Fruit fly (Drosophila melanogaster): ENCODE measurements around the gene smg.
A peak's percentile ranks its signal among the peaks of the same experiment; 100 is the strongest.

dm6 chr3L:8982044-8982443, 15.7 kb downstream of the smg start:
- TF ChIP-seq GATAd (GFP tag; optimal IDR thresholded peaks at IDR 0.05) (no peak), pan (optimal IDR thresholded peaks at IDR 0.05) (no peak), h (GFP tag; optimal IDR thresholded peaks at IDR 0.05) (peak; percentile 12), Abd-B (GFP tag; optimal IDR thresholded peaks at IDR 0.05) (no peak), sage (GFP tag; optimal IDR thresholded peaks at IDR 0.05) (no peak), OdsH (GFP tag; optimal IDR thresholded peaks at IDR 0.05) (no peak)
